Worm (Caenorhabditis elegans): Measurements from ENCODE around the gene ptrg-1.

- TF ChIP-seq tab-1 (GFP tag; IDR thresholded peaks at IDR 0.05): no peak
- no peak for TF ChIP-seq klf-2 (GFP tag; conservative IDR thresholded peaks at IDR 0.05)
- TF ChIP-seq flt-1 (GFP tag; IDR thresholded peaks at IDR 0.05): no peak
- no peak for TF ChIP-seq T22C8.4 (GFP tag; IDR thresholded peaks at IDR 0.05)
- TF ChIP-seq cog-1 (tag; optimal IDR thresholded peaks at IDR 0.05): no peak
- no peak for TF ChIP-seq med-1 (GFP tag; optimal IDR thresholded peaks at IDR 0.05; ENCODE audit: insufficient read depth)
- TF ChIP-seq ztf-29 (GFP tag; IDR thresholded peaks at IDR 0.05): no peak
- no peak for TF ChIP-seq ref-1 (GFP tag; conservative IDR thresholded peaks at IDR 0.05)
These were observed 16.5 kb downstream of the ptrg-1 start, which contains the start of gene mspn-1 for ce11 chrIV:10177779-10178178.
